Fruit fly (Drosophila melanogaster) whole organism, adult: Measurements from ENCODE around the gene CG11403.

ENCODE experiments used
- CG14711 ChIP-seq: fragments of 200-800 bp; sonication (Bioruptor generic); optimal IDR thresholded peaks from 2 replicates; lab custom pipeline; 2018; ENCODE audit warnings: missing biosample characterization, mild to moderate bottlenecking, missing genetic modification characterization, moderate library complexity
- CG7101 ChIP-seq: fragments of 200-800 bp; sonication (Bioruptor generic); optimal IDR thresholded peaks from 2 replicates; lab custom pipeline; 2018; ENCODE audit warnings: missing biosample characterization, mild to moderate bottlenecking, missing genetic modification characterization, moderate library complexity
- Crg-1 ChIP-seq: fragments of 200-800 bp; sonication (Bioruptor generic); optimal IDR thresholded peaks from 2 replicates; lab custom pipeline; 2016; ENCODE audit warnings: missing biosample characterization, missing genetic modification characterization
- Mnt ChIP-seq: fragments of 200-800 bp; sonication (Bioruptor generic); optimal IDR thresholded peaks from 2 replicates; lab custom pipeline; 2016; ENCODE audit warnings: missing biosample characterization, mild to moderate bottlenecking, missing genetic modification characterization
- bab1 ChIP-seq: fragments of 200-800 bp; sonication (Bioruptor generic); optimal IDR thresholded peaks from 3 replicates; lab custom pipeline; 2019; ENCODE audit warnings: missing biosample characterization, mild to moderate bottlenecking, missing genetic modification characterization, moderate library complexity
- kay ChIP-seq: fragments of 200-800 bp; sonication (Bioruptor generic); peaks from one replicate; lab custom pipeline; 2016; ENCODE audit warnings: missing biosample characterization, missing genetic modification characterization, borderline replicate concordance
- ovo ChIP-seq: fragments of 200-800 bp; sonication (Bioruptor generic); optimal IDR thresholded peaks from 2 replicates; lab custom pipeline; 2016; ENCODE audit warnings: missing biosample characterization, missing genetic modification characterization
- pad ChIP-seq: fragments of 200-800 bp; sonication (Bioruptor generic); optimal IDR thresholded peaks from 3 replicates; lab custom pipeline; 2017; ENCODE audit warnings: missing biosample characterization, missing genetic modification characterization, mild to moderate bottlenecking, moderate library complexity, missing genetic modification reagents

DNA sequence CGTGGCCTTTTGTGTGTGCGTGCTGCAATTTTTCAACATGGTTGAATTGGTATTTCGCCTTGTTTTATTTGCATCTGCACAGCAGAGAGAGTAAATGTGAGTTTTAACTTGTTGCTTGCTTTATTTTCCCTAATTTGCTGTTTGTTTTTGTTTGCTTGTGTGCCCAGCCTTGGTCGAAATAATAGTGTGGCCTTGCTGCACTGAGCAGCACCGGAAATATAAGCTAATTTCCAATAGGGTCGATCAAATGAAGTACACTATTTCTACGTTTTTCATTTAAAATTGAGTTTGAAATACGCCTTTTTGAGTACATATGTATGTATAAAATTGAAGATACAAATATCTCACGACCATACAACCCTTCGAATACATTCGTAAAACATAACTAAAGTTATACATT is 23.0 kb downstream of the CG11403 start:
- TF ChIP-seq kay (GFP tag; lab: Kevin White, UChicago) (no peak), Crg-1 (no peak), bab1 (GFP tag; lab: Kevin White, UChicago) (no peak), CG7101 (tag; lab: Kevin White, UChicago) (no peak), Mnt (GFP tag; lab: Kevin White, UChicago) (no peak), CG14711 (tag; lab: Kevin White, UChicago) (no peak), pad (no peak), ovo (GFP tag; lab: Kevin White, UChicago) (no peak)
